Fruit fly (Drosophila melanogaster) whole organism, prepupa: ENCODE results near the gene CG7131.

Source experiments
- Blimp-1 ChIP-seq: fragments of 200-800 bp; sonication (Bioruptor generic); optimal IDR thresholded peaks from 3 replicates; lab custom pipeline; 2017; ENCODE audit warnings: missing biosample characterization, missing genetic modification characterization, mild to moderate bottlenecking, moderate library complexity, missing genetic modification reagents
- CG10631 ChIP-seq: fragments of 200-800 bp; sonication (Bioruptor generic); optimal IDR thresholded peaks from 2 replicates; lab custom pipeline; 2016; ENCODE audit warnings: missing biosample characterization, missing genetic modification characterization
- CG10669 ChIP-seq: fragments of 200-800 bp; sonication (Bioruptor generic); optimal IDR thresholded peaks from 3 replicates; lab custom pipeline; 2018; ENCODE audit warnings: missing biosample characterization, mild to moderate bottlenecking, missing genetic modification characterization, moderate library complexity
- CG11294 ChIP-seq: fragments of 200-800 bp; sonication (Bioruptor generic); IDR thresholded peaks from 2 replicates; pipeline ENCODE4 v1.3.6; 2022; ENCODE audit warnings: missing biosample characterization, missing genetic modification characterization
- CG11762 ChIP-seq: fragments of 200-800 bp; sonication (Bioruptor generic); optimal IDR thresholded peaks from 3 replicates; lab custom pipeline; 2016; ENCODE audit warnings: missing biosample characterization, missing genetic modification characterization; ENCODE audit not compliant: insufficient read depth
- CG11902 ChIP-seq: fragments of 200-800 bp; sonication (Bioruptor generic); optimal IDR thresholded peaks from 3 replicates; lab custom pipeline; 2016; ENCODE audit warnings: missing biosample characterization, missing genetic modification characterization
- CG15336 ChIP-seq: fragments of 200-800 bp; sonication (Bioruptor generic); IDR thresholded peaks from 2 replicates; pipeline ENCODE4 v1.3.6; 2022; ENCODE audit warnings: missing biosample characterization, missing genetic modification characterization
- CG1621 ChIP-seq: fragments of 200-800 bp; sonication (Bioruptor generic); optimal IDR thresholded peaks from 3 replicates; lab custom pipeline; 2018; ENCODE audit warnings: missing biosample characterization, mild to moderate bottlenecking, missing genetic modification characterization
- CG16779 ChIP-seq: fragments of 200-800 bp; sonication (Bioruptor generic); optimal IDR thresholded peaks from 3 replicates; lab custom pipeline; 2017; ENCODE audit warnings: missing biosample characterization, mild to moderate bottlenecking, missing genetic modification characterization
- CG31627 ChIP-seq: fragments of 200-800 bp; sonication (Bioruptor generic); optimal IDR thresholded peaks from 3 replicates; lab custom pipeline; 2016; ENCODE audit warnings: missing biosample characterization, missing genetic modification characterization
- CG32006 ChIP-seq: fragments of 200-800 bp; sonication (Bioruptor generic); optimal IDR thresholded peaks from 3 replicates; lab custom pipeline; 2017; ENCODE audit warnings: missing biosample characterization, mild to moderate bottlenecking, missing genetic modification characterization
- CG34406 ChIP-seq: fragments of 200-800 bp; sonication (Bioruptor generic); optimal IDR thresholded peaks from 3 replicates; lab custom pipeline; 2016; ENCODE audit warnings: missing biosample characterization, missing genetic modification characterization
- CG3919 ChIP-seq: fragments of 200-800 bp; sonication (Bioruptor generic); optimal IDR thresholded peaks from 3 replicates; lab custom pipeline; 2016; ENCODE audit warnings: missing biosample characterization, missing genetic modification characterization
- CG6792 ChIP-seq: fragments of 200-800 bp; sonication (Bioruptor generic); optimal IDR thresholded peaks from 3 replicates; lab custom pipeline; 2016; ENCODE audit warnings: missing biosample characterization, missing genetic modification characterization
- CG6808 ChIP-seq: fragments of 200-800 bp; sonication (Bioruptor generic); optimal IDR thresholded peaks from 3 replicates; lab custom pipeline; 2017; ENCODE audit warnings: missing biosample characterization, missing genetic modification characterization, mild to moderate bottlenecking, moderate library complexity, missing genetic modification reagents
- CG6854 ChIP-seq: fragments of 200-800 bp; sonication (Bioruptor generic); optimal IDR thresholded peaks from 2 replicates; lab custom pipeline; 2017; ENCODE audit warnings: missing biosample characterization, mild to moderate bottlenecking, missing genetic modification characterization
- CG7368 ChIP-seq: fragments of 200-800 bp; sonication (Bioruptor generic); optimal IDR thresholded peaks from 3 replicates; lab custom pipeline; 2016; ENCODE audit warnings: missing biosample characterization, missing genetic modification characterization
- CG8119 ChIP-seq: fragments of 200-800 bp; sonication (Bioruptor generic); IDR thresholded peaks from 3 replicates; pipeline ENCODE4 v1.3.6; 2022; ENCODE audit warnings: missing biosample characterization, missing genetic modification characterization
- CG8319 ChIP-seq: fragments of 200-800 bp; sonication (Bioruptor generic); optimal IDR thresholded peaks from 3 replicates; lab custom pipeline; 2016; ENCODE audit warnings: missing biosample characterization, missing genetic modification characterization
- CG8632 ChIP-seq: fragments of 200-800 bp; sonication (Bioruptor generic); optimal IDR thresholded peaks from 3 replicates; lab custom pipeline; 2016; ENCODE audit warnings: missing biosample characterization, missing genetic modification characterization
- CG9139 ChIP-seq: fragments of 200-800 bp; sonication (Bioruptor generic); optimal IDR thresholded peaks from 3 replicates; lab custom pipeline; 2017; ENCODE audit warnings: missing biosample characterization, mild to moderate bottlenecking, missing genetic modification characterization
- Eip75B ChIP-seq: fragments of 200-800 bp; sonication (Bioruptor generic); optimal IDR thresholded peaks from 3 replicates; lab custom pipeline; 2016; ENCODE audit warnings: missing biosample characterization, missing genetic modification characterization
- Eip78C ChIP-seq: fragments of 200-800 bp; sonication (Bioruptor generic); peaks from one replicate; lab custom pipeline; 2016; ENCODE audit warnings: missing biosample characterization, missing genetic modification characterization
- Ets21C ChIP-seq: fragments of 200-800 bp; sonication (Bioruptor generic); optimal IDR thresholded peaks from 3 replicates; lab custom pipeline; 2016; ENCODE audit warnings: missing biosample characterization, missing genetic modification characterization
- Ets96B ChIP-seq: fragments of 200-800 bp; optimal IDR thresholded peaks from 2 replicates; lab custom pipeline; 2019; ENCODE audit warnings: missing biosample characterization, mild to moderate bottlenecking, missing genetic modification characterization, moderate library complexity
- Gug ChIP-seq: fragments of 200-800 bp; sonication (Bioruptor generic); IDR thresholded peaks from 2 replicates; pipeline ENCODE4 v1.3.6; 2022; ENCODE audit warnings: missing biosample characterization, missing genetic modification characterization
- Hr38 ChIP-seq: sonication (Bioruptor generic); optimal IDR thresholded peaks from 2 replicates; lab custom pipeline; 2016; ENCODE audit warnings: missing biosample characterization, missing genetic modification characterization
- Hr39 ChIP-seq: fragments of 200-800 bp; sonication (Bioruptor generic); optimal IDR thresholded peaks from 2 replicates; lab custom pipeline; 2016; ENCODE audit warnings: missing biosample characterization, missing genetic modification characterization
- Hr4 ChIP-seq: fragments of 200-800 bp; sonication (Bioruptor generic); optimal IDR thresholded peaks from 3 replicates; lab custom pipeline; 2016; ENCODE audit warnings: missing biosample characterization, missing genetic modification characterization
- Lpt ChIP-seq: fragments of 200-800 bp; sonication (Bioruptor generic); optimal IDR thresholded peaks from 3 replicates; lab custom pipeline; 2016; ENCODE audit warnings: missing biosample characterization, missing genetic modification characterization
- Met ChIP-seq: fragments of 200-800 bp; sonication (Bioruptor generic); optimal IDR thresholded peaks from 3 replicates; lab custom pipeline; 2016; ENCODE audit warnings: missing biosample characterization, missing genetic modification characterization
- OdsH ChIP-seq: fragments of 200-800 bp; sonication (Bioruptor generic); optimal IDR thresholded peaks from 3 replicates; lab custom pipeline; 2016; ENCODE audit warnings: missing biosample characterization, missing genetic modification characterization
- Smox ChIP-seq: fragments of 200-800 bp; sonication (Bioruptor generic); optimal IDR thresholded peaks from 3 replicates; lab custom pipeline; 2016; ENCODE audit warnings: missing biosample characterization, missing genetic modification characterization
- Sox14 ChIP-seq: fragments of 200-800 bp; sonication (Bioruptor generic); optimal IDR thresholded peaks from 3 replicates; lab custom pipeline; 2016; ENCODE audit warnings: missing biosample characterization, missing genetic modification characterization
- Sox15 ChIP-seq: fragments of 200-800 bp; sonication (Bioruptor generic); optimal IDR thresholded peaks from 3 replicates; lab custom pipeline; 2016; ENCODE audit warnings: missing biosample characterization, missing genetic modification characterization
- dac ChIP-seq: fragments of 200-800 bp; sonication (Bioruptor generic); optimal IDR thresholded peaks from 2 replicates; lab custom pipeline; 2017; ENCODE audit warnings: missing biosample characterization, mild to moderate bottlenecking, missing genetic modification characterization
- dsx ChIP-seq: fragments of 200-800 bp; optimal IDR thresholded peaks from 3 replicates; lab custom pipeline; 2019; ENCODE audit warnings: missing biosample characterization, mild to moderate bottlenecking, missing genetic modification characterization, moderate library complexity; ENCODE audit not compliant: poor library complexity, severe bottlenecking
- eg ChIP-seq: fragments of 200-800 bp; sonication (Bioruptor generic); IDR thresholded peaks from 3 replicates; pipeline ENCODE4 v1.3.6; 2022; ENCODE audit warnings: missing biosample characterization, missing genetic modification characterization
- esn ChIP-seq: fragments of 200-800 bp; sonication (Bioruptor generic); optimal IDR thresholded peaks from 2 replicates; lab custom pipeline; 2016; ENCODE audit warnings: missing biosample characterization, mild to moderate bottlenecking, missing genetic modification characterization, moderate library complexity
- fd59A ChIP-seq: fragments of 200-800 bp; sonication (Bioruptor generic); optimal IDR thresholded peaks from 2 replicates; lab custom pipeline; 2017; ENCODE audit warnings: missing biosample characterization, mild to moderate bottlenecking, missing genetic modification characterization, missing genetic modification reagents
- fd85E ChIP-seq: fragments of 200-800 bp; sonication (Bioruptor generic); optimal IDR thresholded peaks from 3 replicates; lab custom pipeline; 2016; ENCODE audit warnings: missing biosample characterization, missing genetic modification characterization
- fkh ChIP-seq: fragments of 200-800 bp; sonication (Bioruptor generic); optimal IDR thresholded peaks from 3 replicates; lab custom pipeline; 2017; ENCODE audit warnings: missing biosample characterization, mild to moderate bottlenecking, missing genetic modification characterization, moderate library complexity
- lz ChIP-seq: fragments of 200-800 bp; sonication (Bioruptor generic); optimal IDR thresholded peaks from 3 replicates; lab custom pipeline; 2016; ENCODE audit warnings: missing biosample characterization, missing genetic modification characterization
- pdm3 ChIP-seq: fragments of 200-800 bp; sonication (Bioruptor generic); optimal IDR thresholded peaks from 3 replicates; lab custom pipeline; 2016; ENCODE audit warnings: missing biosample characterization, missing genetic modification characterization
- salr ChIP-seq, 2 experiments: fragments of 200-800 bp; sonication (Bioruptor generic); optimal IDR thresholded peaks; 3 replicates each; lab custom pipeline; 2016 to 2018; ENCODE audit warnings: missing biosample characterization in 2 of 2, missing genetic modification characterization in 2 of 2, mild to moderate bottlenecking in 1 of 2
- spab ChIP-seq: fragments of 200-800 bp; sonication (Bioruptor generic); optimal IDR thresholded peaks from 2 replicates; lab custom pipeline; 2017; ENCODE audit warnings: missing biosample characterization, mild to moderate bottlenecking, missing genetic modification characterization, missing genetic modification reagents
- ss ChIP-seq, 2 experiments: fragments of 200-800 bp; sonication (Bioruptor generic); optimal IDR thresholded peaks; 2 replicates in 1 of 2; 3 replicates in 1 of 2; lab custom pipeline; 2017 to 2018; ENCODE audit warnings: mild to moderate bottlenecking in 2 of 2, missing biosample characterization in 2 of 2, missing genetic modification characterization in 2 of 2, moderate library complexity in 1 of 2
- svp ChIP-seq: fragments of 200-800 bp; sonication (Bioruptor generic); peaks from one replicate; lab custom pipeline; 2016; ENCODE audit warnings: missing biosample characterization, missing genetic modification characterization
- topi ChIP-seq: fragments of 200-800 bp; sonication (Bioruptor generic); optimal IDR thresholded peaks from 3 replicates; lab custom pipeline; 2016; ENCODE audit warnings: missing biosample characterization, missing genetic modification characterization
- vri ChIP-seq: fragments of 200-800 bp; sonication (Bioruptor generic); optimal IDR thresholded peaks from 3 replicates; lab custom pipeline; 2016; ENCODE audit warnings: missing biosample characterization, mild to moderate bottlenecking, missing genetic modification characterization

The CG7131 gene

dm6 chr3R:18242089-18242955 lies 46.3 kb downstream of the CG7131 start, which contains the start of the genes CG7156 and 14-3-3epsilon:
Gene CG7156, minus strand, starts transcription at chr3R:18242159.
Gene 14-3-3epsilon, plus strand, starts transcription at chr3R:18242531.
- TF ChIP-seq OdsH (GFP tag; lab: Kevin White, UChicago) (no peak), CG8632 (peak; percentile 18), CG8119 (peak; percentile 19; the same call in 1 of the 3 replicates), dsx (GFP tag; lab: Kevin White, UChicago) (no peak), CG7368 (GFP tag; lab: Kevin White, UChicago) (no peak), pdm3 (GFP tag; lab: Kevin White, UChicago) (no peak), vri (GFP tag; lab: Kevin White, UChicago) (no peak), CG10669 (GFP tag; lab: Kevin White, UChicago) (no peak), ss (GFP tag; optimal IDR thresholded peaks at IDR 0.05; lab: Kevin White, UChicago) (peak; percentile 42 to 52), CG31627 (GFP tag; lab: Kevin White, UChicago) (peak; percentile 0), fkh (no peak), CG10631 (GFP tag; lab: Kevin White, UChicago) (peak; percentile 5), topi (GFP tag; lab: Kevin White, UChicago) (peak; percentile 20), CG11762 (GFP tag; lab: Kevin White, UChicago) (no peak), CG15336 (GFP tag; lab: Robert Waterston, UW) (peak; percentile 16; the same call in 1 of the 2 replicates), CG8319 (GFP tag; lab: Kevin White, UChicago) (no peak), Hr38 (GFP tag; lab: Kevin White, UChicago) (no peak), salr (GFP tag; optimal IDR thresholded peaks at IDR 0.05; lab: Kevin White, UChicago) (no peak), Smox (GFP tag; lab: Kevin White, UChicago) (peak; percentile 28), Eip75B (GFP tag; lab: Kevin White, UChicago) (peak; percentile 23), Hr39 (GFP tag; lab: Kevin White, UChicago) (no peak), fd85E (GFP tag; lab: Kevin White, UChicago) (no peak), lz (peak; percentile 30), CG11294 (GFP tag; lab: Robert Waterston, UW) (no peak), CG6808 (GFP tag; lab: Kevin White, UChicago) (peak; percentile 44), CG6792 (GFP tag; lab: Kevin White, UChicago) (peak; percentile 17), eg (GFP tag; lab: Robert Waterston, UW) (0 out of 3 replicates have a peak, but pooled peaks have one; percentile 49), Ets96B (tag; lab: Kevin White, UChicago) (no peak), CG32006 (GFP tag; lab: Kevin White, UChicago) (no peak), Sox15 (GFP tag; lab: Kevin White, UChicago) (no peak), Sox14 (GFP tag; lab: Kevin White, UChicago) (no peak), Blimp-1 (GFP tag; lab: Kevin White, UChicago) (peak; percentile 10), CG6854 (GFP tag; lab: Kevin White, UChicago) (peak; percentile 65), CG9139 (GFP tag; lab: Kevin White, UChicago) (peak; percentile 56), CG16779 (tag; lab: Kevin White, UChicago) (peak; percentile 25), Ets21C (GFP tag; lab: Kevin White, UChicago) (no peak), CG3919 (peak; percentile 32), CG34406 (GFP tag; lab: Kevin White, UChicago) (no peak), Met (GFP tag; lab: Kevin White, UChicago) (no peak), Lpt (GFP tag; lab: Kevin White, UChicago) (no peak), svp (peak; percentile 48), spab (GFP tag; lab: Kevin White, UChicago) (no peak), esn (GFP tag; lab: Kevin White, UChicago) (peak; percentile 64), Gug (GFP tag; lab: Robert Waterston, UW) (no peak), Eip78C (GFP tag; lab: Kevin White, UChicago) (peak; percentile 77), fd59A (GFP tag; lab: Kevin White, UChicago) (no peak), CG11902 (no peak), CG1621 (no peak), Hr4 (GFP tag; lab: Kevin White, UChicago) (no peak), dac (GFP tag; lab: Kevin White, UChicago) (no peak)
